Worm (Caenorhabditis elegans) whole organism, L2 larva: ENCODE data around the gene nbet-1.
"Not testable (repeated sequence)": the region's sequence is repeated elsewhere in the genome, so short reads cannot be mapped to it uniquely, and the experiment has no call there.

Experiments
- Y55F3AM.14 ChIP-seq: fragments of 200-800 bp; sonication (Bioruptor generic); optimal IDR thresholded peaks from 2 replicates; lab custom pipeline; 2018; ENCODE audit warnings: mild to moderate bottlenecking, missing genetic modification characterization, missing compliant biosample characterization
- aly-2 ChIP-seq: fragments of 150-350 bp; optimal IDR thresholded peaks from 2 replicates; lab custom pipeline; 2014; ENCODE audit warnings: missing biosample characterization, missing genetic modification characterization
- blmp-1 ChIP-seq: sonication (generic microtip); optimal IDR thresholded peaks from 2 replicates; lab custom pipeline; 2017; ENCODE audit warnings: missing genetic modification characterization, mild to moderate bottlenecking, missing compliant biosample characterization, antibody characterized with exemption, moderate library complexity; ENCODE audit not compliant: insufficient read depth
- elt-3 ChIP-seq: sonication (generic microtip); optimal IDR thresholded peaks from 2 replicates; lab custom pipeline; 2017; ENCODE audit warnings: missing biosample characterization, missing genetic modification characterization
- lin-13 ChIP-seq: fragments of 150-350 bp; optimal IDR thresholded peaks from 2 replicates; lab custom pipeline; 2014; ENCODE audit warnings: missing biosample characterization, missing genetic modification reagents, missing genetic modification characterization
- lin-39 ChIP-seq: fragments of 150-350 bp; optimal IDR thresholded peaks from 2 replicates; lab custom pipeline; 2014; ENCODE audit warnings: missing biosample characterization, missing genetic modification reagents, missing genetic modification characterization
- mdl-1 ChIP-seq, 2 experiments: fragments of 150-350 bp in 1 of 2; sonication (generic microtip) in 1 of 2; optimal IDR thresholded peaks; 2 replicates each; lab custom pipeline; 2017; ENCODE audit warnings: missing biosample characterization in 2 of 2, missing genetic modification characterization in 2 of 2
- nhr-129 ChIP-seq: fragments of 150-350 bp; optimal IDR thresholded peaks from 2 replicates; lab custom pipeline; 2014; ENCODE audit warnings: missing biosample characterization, missing genetic modification characterization
- nhr-25 ChIP-seq: fragments of 150-350 bp; sonication (generic microtip); optimal IDR thresholded peaks from 3 replicates; lab custom pipeline; 2014; ENCODE audit warnings: missing biosample characterization, missing genetic modification characterization
- sma-3 ChIP-seq: sonication (generic microtip); optimal IDR thresholded peaks from 2 replicates; lab custom pipeline; 2016; ENCODE audit warnings: missing genetic modification reagents, missing genetic modification characterization, missing compliant biosample characterization
- unc-55 ChIP-seq: fragments of 150-350 bp; sonication (generic microtip); optimal IDR thresholded peaks from 3 replicates; lab custom pipeline; 2014; ENCODE audit warnings: missing biosample characterization, missing genetic modification reagents, missing genetic modification characterization
- ztf-11 ChIP-seq: sonication (generic microtip); optimal IDR thresholded peaks from 2 replicates; lab custom pipeline; 2017; ENCODE audit warnings: missing biosample characterization, missing genetic modification characterization

Gene nbet-1

DNA sequence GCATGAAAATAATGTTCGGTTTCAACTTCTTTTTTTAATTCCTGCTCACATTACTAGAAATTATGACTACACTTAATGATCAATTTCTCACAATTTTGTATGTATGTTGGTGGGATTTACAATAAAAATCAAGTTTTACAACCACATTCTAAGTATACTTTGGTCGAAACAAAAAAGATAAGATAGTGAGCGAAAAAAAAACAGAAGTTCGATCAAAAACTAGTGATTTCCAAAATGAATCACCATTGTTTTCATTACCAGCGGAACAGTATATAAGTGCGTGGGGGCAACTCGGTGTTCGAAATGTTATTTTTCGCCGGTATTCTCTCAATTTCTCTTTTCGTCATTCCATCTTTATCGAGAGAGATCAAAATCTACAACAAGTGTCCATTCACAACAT lies 21.2 kb downstream of the nbet-1 start, which contains the start of gene thn-5:
Gene thn-5 (plus strand): TSS at position 301 of the 400 bp plus-strand sequence.
- no peak for TF ChIP-seq nhr-25
- no peak for TF ChIP-seq lin-39 (tag; lab: Kevin White, UChicago)
- no peak for TF ChIP-seq unc-55 (GFP tag; lab: Kevin White, UChicago)

DNA sequence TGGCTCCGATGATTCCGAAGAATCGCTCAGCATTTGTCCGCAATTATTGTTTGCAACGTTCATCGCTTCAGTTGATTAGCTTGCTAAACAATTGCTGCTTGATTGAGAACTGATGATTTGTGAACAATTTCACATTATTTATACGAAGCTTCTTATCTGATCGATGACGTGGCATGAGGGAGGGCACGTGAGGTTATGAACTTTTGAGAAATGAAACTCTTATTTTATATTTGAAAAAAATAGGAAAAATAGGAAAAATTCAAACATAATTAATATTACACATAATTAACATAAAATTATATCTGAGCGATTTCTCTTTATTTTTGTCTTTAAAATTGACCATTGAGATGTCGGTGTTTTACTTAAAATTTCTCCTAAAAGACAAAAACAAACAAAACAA lies 45.4 kb downstream of the nbet-1 start, which contains the start of gene F36H12.10:
Gene F36H12.10 (minus strand): TSS at position 101 of the 400 bp plus-strand sequence.
- TF ChIP-seq blmp-1 (tag; lab: Kevin White, UChicago); Y55F3AM.14; ztf-11 (tag; lab: Kevin White, UChicago): not testable (repeated sequence)

DNA sequence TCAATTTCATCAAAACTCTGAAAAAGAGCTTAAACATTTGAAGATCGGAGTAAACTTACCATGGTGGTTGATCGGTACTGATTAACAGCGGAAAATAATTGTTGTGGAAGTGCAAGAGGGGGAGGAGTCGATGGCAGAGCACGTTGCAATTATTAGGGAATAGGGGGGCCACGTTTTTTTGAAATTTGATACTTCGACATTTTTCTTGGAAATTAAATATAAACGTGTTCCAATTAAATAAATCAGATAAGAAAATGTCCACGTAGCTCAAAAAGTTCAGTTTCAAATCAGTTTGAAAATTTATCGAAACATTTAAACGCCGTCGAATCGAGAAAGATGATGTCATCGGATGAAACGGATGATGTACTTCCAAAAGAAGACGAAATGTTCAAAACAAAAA lies 47.4 kb downstream of the nbet-1 start, which contains the start of gene F36H12.9:
Gene F36H12.9 (plus strand): TSS at position 301 of the 400 bp plus-strand sequence.
- not testable (repeated sequence) for TF ChIP-seq nhr-129 (tag; lab: Kevin White, UChicago); aly-2; lin-39 (tag; lab: Kevin White, UChicago)

ce11 chrIV:5258385-5258784 lies 49.1 kb downstream of the nbet-1 start, which contains the start of gene ttbk-2.1:
ttbk-2.1 (plus strand) TSS chrIV:5258685.
- TF ChIP-seq mdl-1 (tag; optimal IDR thresholded peaks at IDR 0.05; lab: Kevin White, UChicago); lin-13 (GFP tag; lab: Kevin White, UChicago); nhr-25: not testable (repeated sequence)

- not testable (repeated sequence) for TF ChIP-seq sma-3, elt-3, Y55F3AM.14
- TF ChIP-seq, all 48 proteins: peak for 0; not testable (repeated sequence) for 48
Measured at ce11 chrIV:5260289-5260688, 51.0 kb downstream of the nbet-1 start, which contains the start of gene msp-19. msp-19 (plus strand) TSS chrIV:5260589.
